Fruit fly (Drosophila melanogaster): Measurements from ENCODE around the gene rdgB.

The rdgB gene

DNA sequence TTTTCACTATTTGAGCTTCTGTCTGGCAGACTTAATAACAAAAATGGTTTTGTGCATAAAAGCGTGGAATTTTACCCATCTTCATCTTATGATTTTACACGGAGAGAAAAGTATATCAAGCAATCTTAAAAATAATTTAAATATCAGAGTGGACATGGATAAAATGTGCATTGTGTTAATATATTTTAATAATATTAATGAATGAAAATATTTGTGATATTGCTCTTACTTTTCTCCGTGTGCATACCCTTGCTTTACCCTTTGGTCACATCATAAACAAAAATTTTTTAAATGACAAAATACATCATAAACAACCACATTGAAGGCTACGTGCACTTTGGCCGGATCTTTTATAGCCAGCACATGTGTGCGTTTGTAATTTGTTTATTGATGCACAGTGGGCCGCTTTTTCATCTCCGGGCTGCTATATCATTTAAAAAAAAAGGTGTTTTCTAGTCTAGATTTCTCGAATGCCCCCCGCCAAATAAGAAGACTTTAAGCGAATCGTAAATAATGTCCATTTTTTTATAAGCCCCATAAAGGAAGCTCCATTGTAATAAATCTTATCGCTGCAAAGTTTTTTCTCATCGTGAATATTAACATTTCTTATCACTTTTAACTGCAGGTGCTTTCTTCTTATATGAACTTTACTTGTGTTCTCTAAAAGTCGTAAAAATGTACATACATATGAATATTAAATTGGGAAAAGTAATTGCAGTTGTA, 2.0 kb downstream of the rdgB start (continued):
- TF ChIP-seq E2f2 (GFP tag; IDR thresholded peaks at IDR 0.05) (peak; percentile 43; the same call in 1 of the 2 replicates), CG10543 (GFP tag; optimal IDR thresholded peaks at IDR 0.05) (no peak), Fer2 (tag; optimal IDR thresholded peaks at IDR 0.05) (no peak), CG2202 (tag; optimal IDR thresholded peaks at IDR 0.05) (no peak), CG14050 (GFP tag; IDR thresholded peaks at IDR 0.05) (peak; percentile 51; the same call in 1 of the 3 replicates), lmd (GFP tag; IDR thresholded peaks at IDR 0.05) (peak; percentile 21; the same call in 1 of the 2 replicates), Fer3 (tag; optimal IDR thresholded peaks at IDR 0.05) (peak; percentile 36), nom (GFP tag; optimal IDR thresholded peaks at IDR 0.05) (no peak), cato (GFP tag; optimal IDR thresholded peaks at IDR 0.05; ENCODE audit: borderline replicate concordance) (no peak), CG33213 (GFP tag; optimal IDR thresholded peaks at IDR 0.05) (no peak), CG12155 (GFP tag; optimal IDR thresholded peaks at IDR 0.05) (peak; percentile 2), ap (GFP tag; IDR thresholded peaks at IDR 0.05) (no peak), CG17186 (GFP tag; optimal IDR thresholded peaks at IDR 0.05) (no peak), Atf-2 (GFP tag; optimal IDR thresholded peaks at IDR 0.05) (peak; percentile 19), ttk (GFP tag; IDR thresholded peaks at IDR 0.05) (peak; percentile 57), run (tag; optimal IDR thresholded peaks at IDR 0.05) (peak; percentile 50), maf-S (GFP tag; optimal IDR thresholded peaks at IDR 0.05) (no peak), CG7357 (GFP tag; IDR thresholded peaks at IDR 0.05) (no peak), oc (tag; optimal IDR thresholded peaks at IDR 0.05) (peak; percentile 36), sim (GFP tag; IDR thresholded peaks at IDR 0.05) (no peak), gfzf (GFP tag; optimal IDR thresholded peaks at IDR 0.05) (no peak), vvl (GFP tag; IDR thresholded peaks at IDR 0.05) (0 out of 2 replicates have a peak, but pooled peaks have one; percentile 57), Atf6 (GFP tag; IDR thresholded peaks at IDR 0.05) (peak; percentile 34; the same call in 1 of the 2 replicates), kah (GFP tag; optimal IDR thresholded peaks at IDR 0.05) (no peak), z (GFP tag; IDR thresholded peaks at IDR 0.05) (no peak), NC2β (GFP tag; optimal IDR thresholded peaks at IDR 0.05) (no peak), C15 (GFP tag; IDR thresholded peaks at IDR 0.05) (no peak), Myb (GFP tag; optimal IDR thresholded peaks at IDR 0.05) (no peak), CG6654 (GFP tag; optimal IDR thresholded peaks at IDR 0.05) (no peak), CG9727 (GFP tag; optimal IDR thresholded peaks at IDR 0.05) (peak; percentile 27), Dref (GFP tag; IDR thresholded peaks at IDR 0.05) (no peak), wek (GFP tag; optimal IDR thresholded peaks at IDR 0.05) (no peak), mam (GFP tag; optimal IDR thresholded peaks at IDR 0.05) (no peak), Ets65A (GFP tag) (no peak), Sox100B (GFP tag; optimal IDR thresholded peaks at IDR 0.05) (peak; percentile 29), CG2120 (GFP tag; optimal IDR thresholded peaks at IDR 0.05) (peak; percentile 31), bigmax (GFP tag; optimal IDR thresholded peaks at IDR 0.05) (no peak), Hsf (GFP tag; optimal IDR thresholded peaks at IDR 0.05) (no peak), kay (GFP tag; optimal IDR thresholded peaks at IDR 0.05) (no peak), Dek (tag; optimal IDR thresholded peaks at IDR 0.05) (peak; percentile 3), slou (GFP tag; optimal IDR thresholded peaks at IDR 0.05) (no peak), emc (GFP tag; optimal IDR thresholded peaks at IDR 0.05) (no peak), Ada2b (GFP tag; IDR thresholded peaks at IDR 0.05) (peak; percentile 35; the same call in 1 of the 2 replicates), tll (GFP tag; optimal IDR thresholded peaks at IDR 0.05) (no peak), Fer1 (GFP tag; optimal IDR thresholded peaks at IDR 0.05) (peak; percentile 45), CG10959 (GFP tag; IDR thresholded peaks at IDR 0.05) (peak; percentile 31; the same call in 1 of the 2 replicates), usp (GFP tag; optimal IDR thresholded peaks at IDR 0.05) (no peak), Xbp1 (GFP tag; optimal IDR thresholded peaks at IDR 0.05) (peak; percentile 58), gem (tag; optimal IDR thresholded peaks at IDR 0.05) (peak; percentile 75), ERR (GFP tag; optimal IDR thresholded peaks at IDR 0.05) (no peak)
